Worm (Caenorhabditis elegans) whole organism, L4 larva: ENCODE results near the gene chil-15.

Source experiments
- F44E2.7 ChIP-seq: fragments of 200-800 bp; sonication (Bioruptor generic); IDR thresholded peaks from 2 replicates; pipeline ENCODE4 v2.1.2; 2022; ENCODE audit warnings: missing genetic modification characterization, missing compliant biosample characterization
- ama-1 ChIP-seq: fragments of 150-350 bp; optimal IDR thresholded peaks from 2 replicates; lab custom pipeline; 2014; ENCODE audit warnings: inconsistent platforms, mixed read lengths
- ctbp-1 ChIP-seq: fragments of 200-800 bp; sonication (Bioruptor generic); IDR thresholded peaks from 2 replicates; pipeline ENCODE4 v1.3.6; 2022; ENCODE audit warnings: missing genetic modification reagents, missing genetic modification characterization, missing compliant biosample characterization
- egl-27 ChIP-seq: sonication (generic microtip); optimal IDR thresholded peaks from 3 replicates; lab custom pipeline; 2017; ENCODE audit warnings: missing biosample characterization, missing genetic modification reagents, missing genetic modification characterization
- gei-8 ChIP-seq: fragments of 200-800 bp; sonication (Bioruptor generic); optimal IDR thresholded peaks from 2 replicates; lab custom pipeline; 2018; ENCODE audit warnings: mild to moderate bottlenecking, missing genetic modification characterization, missing compliant biosample characterization
- nhr-102 ChIP-seq: sonication (generic microtip); optimal IDR thresholded peaks from 2 replicates; lab custom pipeline; 2016; ENCODE audit warnings: mild to moderate bottlenecking, missing genetic modification characterization, moderate library complexity, missing compliant biosample characterization
- nhr-25 ChIP-seq: sonication (generic microtip); optimal IDR thresholded peaks from 2 replicates; lab custom pipeline; 2017; ENCODE audit warnings: missing genetic modification characterization, mild to moderate bottlenecking, missing compliant biosample characterization, antibody characterized with exemption, moderate library complexity, borderline replicate concordance; ENCODE audit not compliant: insufficient read depth
- nhr-76 ChIP-seq: fragments of 150-350 bp; optimal IDR thresholded peaks from 2 replicates; lab custom pipeline; 2014; ENCODE audit warnings: missing biosample characterization, missing genetic modification characterization
- pha-4 ChIP-seq, 2 experiments: fragments of 150-350 bp in 1 of 2; fragments of 200-800 bp in 1 of 2; sonication (Bioruptor generic) in 1 of 2; IDR thresholded peaks in 1 of 2; optimal IDR thresholded peaks in 1 of 2; 2 replicates each; pipeline versions ENCODE4 v1.3.6 to Lab custom; 2014 to 2022; ENCODE audit warnings: missing genetic modification characterization in 2 of 2, missing genetic modification reagents in 2 of 2, missing biosample characterization in 1 of 2, missing compliant biosample characterization in 1 of 2
- skn-1 ChIP-seq: fragments of 150-350 bp; optimal IDR thresholded peaks from 2 replicates; lab custom pipeline; 2014; ENCODE audit warnings: missing biosample characterization, missing genetic modification characterization

- TF ChIP-seq pha-4 (GFP tag; IDR thresholded peaks at IDR 0.05; lab: Robert Waterston, UW) (no peak), pha-4 (tag; optimal IDR thresholded peaks at IDR 0.05; lab: Kevin White, UChicago) (no peak), F44E2.7 (no peak), nhr-102 (no peak), nhr-25 (tag; lab: Kevin White, UChicago) (no peak), ctbp-1 (GFP tag; lab: Robert Waterston, UW) (no peak), skn-1 (tag; lab: Kevin White, UChicago) (no peak), gei-8 (GFP tag; lab: Kevin White, UChicago) (no peak), nhr-76 (tag; lab: Kevin White, UChicago) (no peak), ama-1 (lab: Kevin White, UChicago) (no peak), egl-27 (no peak)
Measured at ce11 chrII:9398370-9398901, 45.0 kb downstream of the chil-15 start, which contains the start of the genes Y51B9A.14 and Y51B9A.8.
